Fruit fly (Drosophila melanogaster): Measurements from ENCODE around the gene Noa36.

Gene Noa36

DNA sequence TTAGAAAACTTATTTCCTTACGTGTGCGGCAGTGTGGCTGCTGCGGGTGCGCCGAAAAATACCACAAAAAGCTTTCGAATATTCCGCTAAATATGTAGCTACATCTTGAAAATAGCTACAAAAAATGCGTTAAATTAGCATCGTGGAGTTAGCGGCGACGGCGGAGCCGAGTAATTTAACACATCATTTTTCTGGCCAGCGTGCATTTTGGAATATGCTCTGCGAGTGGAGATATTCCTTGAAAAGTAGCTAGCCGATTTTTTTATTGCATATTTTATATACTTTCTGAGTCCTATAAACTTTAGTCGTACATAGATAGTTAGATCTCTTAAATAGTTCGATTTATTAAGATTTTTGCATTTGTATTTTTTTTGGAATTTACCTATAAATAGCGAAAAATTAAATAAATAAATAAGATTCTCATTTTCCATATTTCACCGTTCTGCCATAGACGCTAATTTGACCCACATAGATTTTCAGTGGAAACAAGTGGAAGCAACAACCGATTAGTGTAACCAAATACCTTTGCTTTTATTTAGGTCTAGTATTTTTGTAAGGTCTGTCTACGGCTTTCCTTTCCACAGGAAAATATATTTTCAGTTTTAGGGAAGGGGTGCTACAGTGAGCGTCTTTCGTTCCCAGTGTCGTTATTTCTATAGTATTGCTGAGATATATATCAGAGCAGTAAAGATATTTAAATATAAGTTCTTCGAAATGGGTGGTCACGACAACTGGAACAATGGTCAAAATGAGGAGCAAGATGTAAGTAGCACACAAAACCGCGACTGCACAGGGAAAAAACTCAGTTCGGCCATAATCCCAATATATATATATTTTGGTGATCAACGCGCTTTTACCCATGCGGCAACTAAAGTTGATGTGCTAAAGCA is at the start of gene Noa36, which contains the start of gene Hrb98DE:
Gene Noa36 (minus strand): TSS at position 51 of the 890 bp plus-strand sequence.
Gene Hrb98DE (plus strand): TSS at position 597 of the 890 bp plus-strand sequence.
- TF ChIP-seq CG7101 (tag; optimal IDR thresholded peaks at IDR 0.05), result peak; percentile 36
- TF ChIP-seq Hr96 (GFP tag; optimal IDR thresholded peaks at IDR 0.05), result peak; percentile 40
- TF ChIP-seq toe (GFP tag; optimal IDR thresholded peaks at IDR 0.05), result peak; percentile 65
- peak; percentile 8 for TF ChIP-seq CG12768 (GFP tag; optimal IDR thresholded peaks at IDR 0.05)
- no peak for TF ChIP-seq CG14711 (tag; optimal IDR thresholded peaks at IDR 0.05)
- TF ChIP-seq CG1620 (GFP tag; optimal IDR thresholded peaks at IDR 0.05), result peak; percentile 22

DNA sequence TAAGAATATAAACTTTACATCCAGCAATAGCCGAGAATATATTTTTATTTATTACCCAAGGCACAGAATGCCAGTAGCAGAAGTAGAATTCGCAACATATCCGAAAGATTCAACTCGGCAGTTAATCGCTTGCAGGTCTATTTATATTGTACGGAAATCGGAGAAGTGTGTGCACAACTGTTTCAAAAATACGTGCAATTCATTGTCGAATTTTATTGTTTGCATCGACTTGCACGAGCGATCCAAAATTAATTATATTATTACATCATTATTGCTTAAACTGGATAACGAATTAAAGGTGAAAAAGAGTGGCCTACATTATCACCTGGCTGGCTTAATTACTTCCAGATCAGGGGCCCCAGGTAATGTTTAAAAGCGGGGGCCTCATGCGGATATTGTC is 43.7 kb upstream of the Noa36 start, which contains the start of gene CG14062:
Gene CG14062 (minus strand): TSS at position 101 of the 400 bp plus-strand sequence.
- TF ChIP-seq Clk (GFP tag; optimal IDR thresholded peaks at IDR 0.05) (no peak), CG7101 (tag; optimal IDR thresholded peaks at IDR 0.05) (no peak), Crg-1 (GFP tag; optimal IDR thresholded peaks at IDR 0.05) (no peak), CG5204 (GFP tag; optimal IDR thresholded peaks at IDR 0.05) (no peak), CG7045 (GFP tag; optimal IDR thresholded peaks at IDR 0.05) (no peak), CG1620 (GFP tag; optimal IDR thresholded peaks at IDR 0.05) (no peak), tj (GFP tag; optimal IDR thresholded peaks at IDR 0.05) (no peak), Mnt (GFP tag; optimal IDR thresholded peaks at IDR 0.05) (no peak), pad (GFP tag; optimal IDR thresholded peaks at IDR 0.05) (no peak), CG12768 (GFP tag; optimal IDR thresholded peaks at IDR 0.05) (no peak), Hr96 (GFP tag; optimal IDR thresholded peaks at IDR 0.05) (no peak)

dm6 chr3R:28636111-28636510 is 37.0 kb upstream of the Noa36 start, which contains the start of gene CG9988:
Gene CG9988, plus strand, starts transcription at chr3R:28636411.
- TF ChIP-seq tj (GFP tag; optimal IDR thresholded peaks at IDR 0.05) (no peak), CG1620 (GFP tag; optimal IDR thresholded peaks at IDR 0.05) (no peak), CG7045 (GFP tag; optimal IDR thresholded peaks at IDR 0.05) (no peak), CG12768 (GFP tag; optimal IDR thresholded peaks at IDR 0.05) (no peak), toe (GFP tag; optimal IDR thresholded peaks at IDR 0.05) (no peak), CG11617 (GFP tag; optimal IDR thresholded peaks at IDR 0.05) (no peak), CG7101 (tag; optimal IDR thresholded peaks at IDR 0.05) (no peak), kay (GFP tag; ENCODE audit: borderline replicate concordance) (no peak), Crg-1 (GFP tag; optimal IDR thresholded peaks at IDR 0.05) (no peak), Clk (GFP tag; optimal IDR thresholded peaks at IDR 0.05) (no peak), CG5204 (GFP tag; optimal IDR thresholded peaks at IDR 0.05) (no peak)

dm6 chr3R:28634981-28635930 is 36.2 kb upstream of the Noa36 start, which contains the start of gene CG10011:
Gene CG10011, minus strand, starts transcription at chr3R:28635099.
- TF ChIP-seq Crg-1 (GFP tag; optimal IDR thresholded peaks at IDR 0.05) (no peak), CG33017 (tag; optimal IDR thresholded peaks at IDR 0.05) (no peak), Clk (GFP tag; optimal IDR thresholded peaks at IDR 0.05) (no peak), CG11617 (GFP tag; optimal IDR thresholded peaks at IDR 0.05) (no peak), Mnt (GFP tag; optimal IDR thresholded peaks at IDR 0.05) (no peak), cic (GFP tag; optimal IDR thresholded peaks at IDR 0.05) (no peak), cnc (optimal IDR thresholded peaks at IDR 0.05) (no peak), ovo (GFP tag; optimal IDR thresholded peaks at IDR 0.05) (no peak), CG5204 (GFP tag; optimal IDR thresholded peaks at IDR 0.05) (no peak), CG12768 (GFP tag; optimal IDR thresholded peaks at IDR 0.05) (no peak), CG1620 (GFP tag; optimal IDR thresholded peaks at IDR 0.05) (no peak), CG7101 (tag; optimal IDR thresholded peaks at IDR 0.05) (no peak), tj (GFP tag; optimal IDR thresholded peaks at IDR 0.05) (no peak), bab1 (GFP tag; optimal IDR thresholded peaks at IDR 0.05) (no peak), pad (GFP tag; optimal IDR thresholded peaks at IDR 0.05) (no peak), CG7045 (GFP tag; optimal IDR thresholded peaks at IDR 0.05) (no peak), kay (GFP tag; ENCODE audit: borderline replicate concordance) (no peak)

dm6 chr3R:28634261-28634980 is 35.3 kb upstream of the Noa36 start:
- TF ChIP-seq Hr96 (GFP tag; optimal IDR thresholded peaks at IDR 0.05) (no peak), CG11617 (GFP tag; optimal IDR thresholded peaks at IDR 0.05) (no peak), tj (GFP tag; optimal IDR thresholded peaks at IDR 0.05) (peak; percentile 10), Mnt (GFP tag; optimal IDR thresholded peaks at IDR 0.05) (no peak), CG14711 (tag; optimal IDR thresholded peaks at IDR 0.05) (no peak), CG33017 (tag; optimal IDR thresholded peaks at IDR 0.05) (no peak)
